Fruit fly (Drosophila melanogaster): ENCODE data around the gene CG3708.

The CG3708 gene

DNA sequence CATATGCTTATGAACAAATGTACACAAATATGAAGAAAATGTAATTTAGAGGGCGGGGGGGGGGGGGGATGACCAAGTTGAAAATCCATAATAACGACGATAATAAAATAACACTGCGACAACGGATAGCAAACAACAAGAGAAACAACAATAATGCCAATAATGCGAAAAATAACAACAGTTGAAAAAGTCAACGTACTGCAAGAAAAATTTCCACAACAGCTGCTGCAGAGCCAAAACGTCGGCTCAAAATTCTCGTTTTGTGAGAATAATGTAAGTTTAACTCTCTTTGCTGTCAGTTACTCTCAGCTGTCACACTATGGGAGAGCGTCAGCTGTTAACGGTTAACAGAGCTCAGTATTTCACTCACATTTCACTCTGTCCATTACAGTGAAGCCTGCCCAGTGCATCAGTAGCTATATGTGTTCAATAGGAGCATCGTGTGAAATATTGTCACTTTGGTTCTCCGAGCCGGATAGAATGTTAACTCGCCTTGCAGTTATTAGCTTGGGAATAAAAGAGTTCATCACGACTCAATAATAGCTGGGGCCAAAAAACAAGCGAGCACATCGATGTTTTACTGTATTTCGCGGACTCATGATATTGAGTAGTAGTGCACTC lies 29.1 kb downstream of the CG3708 start (continued):
- no peak for TF ChIP-seq Dref (GFP tag; IDR thresholded peaks at IDR 0.05)
- 0 out of 3 replicates have a peak, but pooled peaks have one; percentile 26 for TF ChIP-seq CG11560 (tag; IDR thresholded peaks at IDR 0.05)
- peak; percentile 25 for TF ChIP-seq CG15011 (GFP tag; optimal IDR thresholded peaks at IDR 0.05)
- TF ChIP-seq CG4424 (GFP tag; optimal IDR thresholded peaks at IDR 0.05), result peak; percentile 73
- peak; percentile 46 for TF ChIP-seq CG4282 (GFP tag; optimal IDR thresholded peaks at IDR 0.05)
- peak; percentile 77 for TF ChIP-seq HLH54F (GFP tag; optimal IDR thresholded peaks at IDR 0.05)
- TF ChIP-seq onecut (GFP tag; IDR thresholded peaks at IDR 0.05), result peak; percentile 73
- TF ChIP-seq Dp (GFP tag; optimal IDR thresholded peaks at IDR 0.05), result no peak
- TF ChIP-seq CG6683 (GFP tag; optimal IDR thresholded peaks at IDR 0.05), result peak; percentile 36
- no peak for TF ChIP-seq CG6791 (GFP tag; IDR thresholded peaks at IDR 0.05; ENCODE audit: partially characterized antibody)
- peak; percentile 81 for TF ChIP-seq CG32532 (GFP tag; IDR thresholded peaks at IDR 0.05)
- peak; percentile 37 for TF ChIP-seq CG4328 (GFP tag; optimal IDR thresholded peaks at IDR 0.05)
- TF ChIP-seq Nf-YC (tag; optimal IDR thresholded peaks at IDR 0.05), result peak; percentile 60
- peak; percentile 61 for TF ChIP-seq CG11085 (GFP tag; IDR thresholded peaks at IDR 0.05)
- TF ChIP-seq CG10462 (GFP tag; optimal IDR thresholded peaks at IDR 0.05), result peak; percentile 38
- peak; percentile 78 for TF ChIP-seq Meics (GFP tag; optimal IDR thresholded peaks at IDR 0.05)
- peak; percentile 63; the same call in 1 of the 2 replicates for TF ChIP-seq ro (GFP tag; IDR thresholded peaks at IDR 0.05)
- TF ChIP-seq caup (GFP tag; optimal IDR thresholded peaks at IDR 0.05; ENCODE audit: severe bottlenecking), result peak; percentile 74
- no peak for TF ChIP-seq CG2116 (GFP tag; optimal IDR thresholded peaks at IDR 0.05)
- no peak for TF ChIP-seq prd (optimal IDR thresholded peaks at IDR 0.05)
- TF ChIP-seq prd (GFP tag; IDR thresholded peaks at IDR 0.05), result peak; percentile 86
- peak; percentile 48; the same call in 1 of the 2 replicates for TF ChIP-seq CG5953 (GFP tag; IDR thresholded peaks at IDR 0.05)
- TF ChIP-seq fd102C (GFP tag; optimal IDR thresholded peaks at IDR 0.05), result peak; percentile 17
- peak; percentile 76 for TF ChIP-seq nau (GFP tag; optimal IDR thresholded peaks at IDR 0.05)
- peak; percentile 43 for TF ChIP-seq CG5245 (GFP tag; optimal IDR thresholded peaks at IDR 0.05)
- no peak for TF ChIP-seq ham (GFP tag; IDR thresholded peaks at IDR 0.05)
- TF ChIP-seq fd96Cb (tag; optimal IDR thresholded peaks at IDR 0.05), result peak; percentile 78
- no peak for TF ChIP-seq CG42726 (GFP tag; IDR thresholded peaks at IDR 0.05; ENCODE audit: partially characterized antibody)
- TF ChIP-seq HmgD (GFP tag; optimal IDR thresholded peaks at IDR 0.05), result peak; percentile 53
- TF ChIP-seq Pdp1 (GFP tag; optimal IDR thresholded peaks at IDR 0.05), result peak; percentile 71 to 87
- peak; percentile 74 for TF ChIP-seq ap (GFP tag; IDR thresholded peaks at IDR 0.05)
- TF ChIP-seq Atf-2 (GFP tag; optimal IDR thresholded peaks at IDR 0.05), result peak; percentile 64
- no peak for TF ChIP-seq ftz-f1 (GFP tag; optimal IDR thresholded peaks at IDR 0.05)
- peak; percentile 82 for TF ChIP-seq CG17359 (tag; optimal IDR thresholded peaks at IDR 0.05)
- TF ChIP-seq CG12155 (GFP tag; optimal IDR thresholded peaks at IDR 0.05), result peak; percentile 67
- TF ChIP-seq tna (GFP tag; IDR thresholded peaks at IDR 0.05; ENCODE audit: partially characterized antibody), result no peak
- peak; percentile 20 for TF ChIP-seq tup (GFP tag; optimal IDR thresholded peaks at IDR 0.05)
- peak; percentile 85 for TF ChIP-seq her (GFP tag; optimal IDR thresholded peaks at IDR 0.05)
- TF ChIP-seq CG17328 (GFP tag; IDR thresholded peaks at IDR 0.05), result peak; percentile 87
- peak; percentile 39 for TF ChIP-seq D19B (GFP tag; optimal IDR thresholded peaks at IDR 0.05)
- TF ChIP-seq croc (GFP tag; conservative IDR thresholded peaks at IDR 0.05), result peak; percentile 65
- no peak for TF ChIP-seq usp (GFP tag; optimal IDR thresholded peaks at IDR 0.05)
- peak; percentile 69 for TF ChIP-seq CG1647 (GFP tag; optimal IDR thresholded peaks at IDR 0.05)
- no peak for TF ChIP-seq amos (GFP tag; IDR thresholded peaks at IDR 0.05; ENCODE audit: partially characterized antibody)
- TF ChIP-seq crc (GFP tag; optimal IDR thresholded peaks at IDR 0.05), result peak; percentile 54
- TF ChIP-seq CG15696 (tag; optimal IDR thresholded peaks at IDR 0.05), result peak; percentile 34
- TF ChIP-seq zfh1 (GFP tag; IDR thresholded peaks at IDR 0.05), result peak; percentile 87
- TF ChIP-seq CG13775 (GFP tag; optimal IDR thresholded peaks at IDR 0.05), result peak; percentile 62
- peak; percentile 74 for TF ChIP-seq nmo (GFP tag; optimal IDR thresholded peaks at IDR 0.05)
- peak; percentile 44 for TF ChIP-seq CG2202 (tag; optimal IDR thresholded peaks at IDR 0.05)
